Worm (Caenorhabditis elegans): ENCODE data around the gene C12D8.9.

DNA sequence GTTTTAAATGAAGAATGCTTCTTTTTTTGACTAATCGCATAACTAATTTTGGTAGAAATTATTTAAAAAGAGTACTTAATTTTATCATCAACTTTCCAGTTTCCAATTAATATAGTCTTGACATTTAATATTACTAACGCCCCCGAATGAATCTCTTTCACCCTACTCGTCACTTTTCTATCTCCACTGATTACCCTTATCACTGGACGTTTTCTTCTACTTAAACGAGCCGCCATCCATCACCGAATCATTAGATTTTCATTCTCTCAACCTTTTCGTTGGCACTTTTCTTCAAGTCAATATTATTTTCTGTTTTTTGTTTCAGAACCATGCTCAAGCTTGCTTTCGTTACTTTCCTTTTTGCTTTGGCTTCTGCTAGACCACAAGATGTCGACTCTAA is 34.6 kb upstream of the C12D8.9 start, which contains the start of gene lys-1:
- no peak for TF ChIP-seq alr-1 (tag; optimal IDR thresholded peaks at IDR 0.05; ENCODE audit: borderline replicate concordance)
- no peak for TF ChIP-seq elt-3 (tag; optimal IDR thresholded peaks at IDR 0.05)
- TF ChIP-seq jun-1 (tag; optimal IDR thresholded peaks at IDR 0.05): no peak
- TF ChIP-seq skn-1 (tag; optimal IDR thresholded peaks at IDR 0.05): no peak
- TF ChIP-seq nhr-237 (tag; optimal IDR thresholded peaks at IDR 0.05): no peak

Measured in whole organism, L1 larva.